Worm (Caenorhabditis elegans) whole organism, L2 larva: ENCODE data around the gene F55C10.4.
A peak's percentile ranks its signal among the peaks of the same experiment; 100 is the strongest.

Experiments
- C34F6.9 ChIP-seq: fragments of 150-350 bp; optimal IDR thresholded peaks from 2 replicates; lab custom pipeline; 2014; ENCODE audit warnings: missing biosample characterization, missing genetic modification characterization
- F13H6.1 ChIP-seq: sonication (generic microtip); optimal IDR thresholded peaks from 2 replicates; lab custom pipeline; 2016; ENCODE audit warnings: missing genetic modification characterization, missing compliant biosample characterization
- R02D3.7 ChIP-seq: fragments of 150-350 bp; optimal IDR thresholded peaks from 2 replicates; lab custom pipeline; 2014; ENCODE audit warnings: missing biosample characterization, missing genetic modification characterization
- ZK546.5 ChIP-seq: sonication (generic microtip); optimal IDR thresholded peaks from 2 replicates; lab custom pipeline; 2017; ENCODE audit warnings: missing biosample characterization, missing genetic modification characterization
- alr-1 ChIP-seq: fragments of 150-350 bp; optimal IDR thresholded peaks from 2 replicates; lab custom pipeline; 2014; ENCODE audit warnings: missing biosample characterization, missing genetic modification characterization
- aly-2 ChIP-seq: fragments of 150-350 bp; optimal IDR thresholded peaks from 2 replicates; lab custom pipeline; 2014; ENCODE audit warnings: missing biosample characterization, missing genetic modification characterization
- ama-1 ChIP-seq: fragments of 150-350 bp; optimal IDR thresholded peaks from 2 replicates; lab custom pipeline; 2018; ENCODE audit warnings: inconsistent platforms
- ceh-16 ChIP-seq: fragments of 150-350 bp; optimal IDR thresholded peaks from 2 replicates; lab custom pipeline; 2014; ENCODE audit warnings: missing biosample characterization, missing genetic modification characterization
- ceh-82 ChIP-seq: fragments of 150-350 bp; optimal IDR thresholded peaks from 2 replicates; lab custom pipeline; 2014; ENCODE audit warnings: missing biosample characterization, missing genetic modification characterization
- crh-2 ChIP-seq: sonication (generic microtip); optimal IDR thresholded peaks from 2 replicates; lab custom pipeline; 2017; ENCODE audit warnings: missing biosample characterization, missing genetic modification characterization
- egl-27 ChIP-seq: sonication (generic microtip); optimal IDR thresholded peaks from 3 replicates; lab custom pipeline; 2017; ENCODE audit warnings: missing biosample characterization, missing genetic modification reagents, missing genetic modification characterization
- elt-1 ChIP-seq: fragments of 150-350 bp; optimal IDR thresholded peaks from 2 replicates; lab custom pipeline; 2014; ENCODE audit warnings: missing biosample characterization, missing genetic modification characterization
- elt-3 ChIP-seq: sonication (generic microtip); optimal IDR thresholded peaks from 2 replicates; lab custom pipeline; 2017; ENCODE audit warnings: missing biosample characterization, missing genetic modification characterization
- fos-1 ChIP-seq: fragments of 150-350 bp; optimal IDR thresholded peaks from 2 replicates; lab custom pipeline; 2014; ENCODE audit warnings: missing biosample characterization, missing genetic modification characterization
- lin-13 ChIP-seq: fragments of 150-350 bp; optimal IDR thresholded peaks from 2 replicates; lab custom pipeline; 2014; ENCODE audit warnings: missing biosample characterization, missing genetic modification reagents, missing genetic modification characterization
- lsy-2 ChIP-seq, 2 experiments: fragments of 150-350 bp in 1 of 2; sonication (generic microtip) in 1 of 2; optimal IDR thresholded peaks; 2 replicates each; lab custom pipeline; 2014 to 2017; ENCODE audit warnings: missing biosample characterization in 2 of 2, missing genetic modification characterization in 2 of 2
- mab-5 ChIP-seq: fragments of 150-350 bp; optimal IDR thresholded peaks from 2 replicates; lab custom pipeline; 2014; ENCODE audit warnings: missing biosample characterization, missing genetic modification characterization
- mdl-1 ChIP-seq, 2 experiments: fragments of 150-350 bp in 1 of 2; sonication (generic microtip) in 1 of 2; optimal IDR thresholded peaks; 2 replicates each; lab custom pipeline; 2017; ENCODE audit warnings: missing biosample characterization in 2 of 2, missing genetic modification characterization in 2 of 2
- nhr-10 ChIP-seq: sonication (generic microtip); optimal IDR thresholded peaks from 2 replicates; lab custom pipeline; 2017; ENCODE audit warnings: missing biosample characterization, missing genetic modification characterization
- nhr-12 ChIP-seq: fragments of 150-350 bp; optimal IDR thresholded peaks from 2 replicates; lab custom pipeline; 2014; ENCODE audit warnings: missing biosample characterization, missing genetic modification characterization
- nhr-129 ChIP-seq: fragments of 150-350 bp; optimal IDR thresholded peaks from 2 replicates; lab custom pipeline; 2014; ENCODE audit warnings: missing biosample characterization, missing genetic modification characterization
- nhr-21 ChIP-seq: fragments of 150-350 bp; optimal IDR thresholded peaks from 2 replicates; lab custom pipeline; 2014; ENCODE audit warnings: missing biosample characterization, missing genetic modification characterization
- nhr-23 ChIP-seq: fragments of 150-350 bp; optimal IDR thresholded peaks from 2 replicates; lab custom pipeline; 2014; ENCODE audit warnings: missing biosample characterization, missing genetic modification reagents, missing genetic modification characterization
- nhr-237 ChIP-seq: fragments of 150-350 bp; optimal IDR thresholded peaks from 2 replicates; lab custom pipeline; 2014; ENCODE audit warnings: missing biosample characterization, missing genetic modification characterization
- nhr-25 ChIP-seq: fragments of 150-350 bp; sonication (generic microtip); optimal IDR thresholded peaks from 3 replicates; lab custom pipeline; 2014; ENCODE audit warnings: missing biosample characterization, missing genetic modification characterization
- nhr-6 ChIP-seq: fragments of 150-350 bp; optimal IDR thresholded peaks from 2 replicates; lab custom pipeline; 2014; ENCODE audit warnings: missing biosample characterization, missing genetic modification characterization
- nhr-77 ChIP-seq: fragments of 150-350 bp; optimal IDR thresholded peaks from 2 replicates; lab custom pipeline; 2014; ENCODE audit warnings: missing biosample characterization, missing genetic modification characterization
- sem-4 ChIP-seq: fragments of 150-350 bp; optimal IDR thresholded peaks from 2 replicates; lab custom pipeline; 2014; ENCODE audit warnings: missing biosample characterization, missing genetic modification reagents, missing genetic modification characterization
- sma-9 ChIP-seq, 2 experiments: fragments of 150-350 bp in 1 of 2; sonication (generic microtip) in 1 of 2; optimal IDR thresholded peaks; 2 replicates each; lab custom pipeline; 2014 to 2016; ENCODE audit warnings: missing genetic modification characterization in 2 of 2, mild to moderate bottlenecking in 1 of 2, missing biosample characterization in 1 of 2, missing compliant biosample characterization in 1 of 2, missing genetic modification reagents in 1 of 2, moderate library complexity in 1 of 2
- snpc-4 ChIP-seq: fragments of 150-350 bp; optimal IDR thresholded peaks from 2 replicates; lab custom pipeline; 2014; ENCODE audit warnings: missing biosample characterization, missing genetic modification characterization
- unc-39 ChIP-seq: fragments of 150-350 bp; optimal IDR thresholded peaks from 2 replicates; lab custom pipeline; 2014; ENCODE audit warnings: missing biosample characterization, missing genetic modification characterization
- unc-62 ChIP-seq: fragments of 150-350 bp; optimal IDR thresholded peaks from 2 replicates; lab custom pipeline; 2014; ENCODE audit warnings: missing biosample characterization, missing genetic modification reagents, missing genetic modification characterization
- zag-1 ChIP-seq: fragments of 150-350 bp; optimal IDR thresholded peaks from 2 replicates; lab custom pipeline; 2014; ENCODE audit warnings: missing biosample characterization, missing genetic modification characterization
- ztf-1 ChIP-seq: fragments of 200-800 bp; sonication (Bioruptor generic); conservative IDR thresholded peaks from 2 replicates; pipeline ENCODE4 v1.3.6; 2022; ENCODE audit warnings: missing genetic modification characterization, missing compliant biosample characterization

F55C10.4 gene

DNA sequence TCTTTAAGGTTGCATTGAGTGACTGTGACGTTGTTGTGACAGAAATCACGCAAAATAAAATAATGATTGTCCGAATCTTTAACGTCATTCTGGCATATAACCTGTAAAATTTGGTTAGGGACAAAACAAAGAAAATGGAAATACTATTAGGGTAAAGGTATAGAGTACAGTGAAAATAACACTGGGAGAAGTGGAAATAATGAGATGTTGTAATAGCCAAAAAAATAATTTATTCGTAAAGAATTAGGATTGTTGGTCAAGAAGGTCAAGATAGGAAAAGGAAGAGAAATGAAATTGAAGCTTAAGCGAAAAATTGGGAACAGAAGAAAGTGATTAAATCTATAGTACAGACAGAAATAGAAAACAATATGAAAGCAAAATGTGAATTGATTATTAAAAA, 28.5 kb downstream of the F55C10.4 start, which contains the start of gene deg-3:
Gene deg-3, minus strand, starts transcription at position 101 of the 400 bp plus-strand sequence.
- TF ChIP-seq elt-1 (tag; lab: Kevin White, UChicago) (no peak), unc-62 (GFP tag; lab: Kevin White, UChicago) (no peak), R02D3.7 (tag; lab: Kevin White, UChicago) (no peak), nhr-6 (tag; lab: Kevin White, UChicago) (no peak), nhr-77 (no peak), ama-1 (lab: Kevin White, UChicago) (no peak), mab-5 (tag; lab: Kevin White, UChicago) (no peak)

DNA sequence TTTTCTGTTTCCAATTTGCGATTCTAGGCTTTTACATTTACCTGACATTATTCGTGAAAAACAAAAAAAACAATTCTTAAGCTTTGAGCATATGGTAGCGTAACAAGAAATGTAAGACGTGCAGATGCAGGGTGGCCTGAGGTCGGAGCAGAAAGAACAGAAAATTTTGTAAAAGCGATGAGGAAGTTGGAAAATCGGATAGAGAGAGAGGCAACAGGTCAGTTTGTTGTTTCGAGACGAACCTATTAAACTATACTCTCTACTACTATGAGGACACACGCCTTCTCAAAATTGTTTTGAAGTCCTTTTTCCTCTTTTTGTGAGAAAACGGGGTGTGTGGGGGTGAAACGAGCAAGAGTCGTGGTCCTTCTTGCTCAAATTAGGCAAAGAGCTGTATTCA, 35.1 kb downstream of the F55C10.4 start, which contains the start of gene des-2:
Gene des-2, minus strand, starts transcription at position 101 of the 400 bp plus-strand sequence.
- no peak for TF ChIP-seq F13H6.1 (tag; lab: Kevin White, UChicago)
- no peak for TF ChIP-seq crh-2 (tag; lab: Kevin White, UChicago)
- no peak for TF ChIP-seq ceh-16 (tag; lab: Kevin White, UChicago)
- TF ChIP-seq aly-2: no peak
- TF ChIP-seq mab-5 (tag; lab: Kevin White, UChicago): no peak
- TF ChIP-seq sma-9 (GFP tag; optimal IDR thresholded peaks at IDR 0.05; lab: Kevin White, UChicago): no peak
- no peak for TF ChIP-seq sma-9 (tag; optimal IDR thresholded peaks at IDR 0.05; lab: Kevin White, UChicago)

DNA sequence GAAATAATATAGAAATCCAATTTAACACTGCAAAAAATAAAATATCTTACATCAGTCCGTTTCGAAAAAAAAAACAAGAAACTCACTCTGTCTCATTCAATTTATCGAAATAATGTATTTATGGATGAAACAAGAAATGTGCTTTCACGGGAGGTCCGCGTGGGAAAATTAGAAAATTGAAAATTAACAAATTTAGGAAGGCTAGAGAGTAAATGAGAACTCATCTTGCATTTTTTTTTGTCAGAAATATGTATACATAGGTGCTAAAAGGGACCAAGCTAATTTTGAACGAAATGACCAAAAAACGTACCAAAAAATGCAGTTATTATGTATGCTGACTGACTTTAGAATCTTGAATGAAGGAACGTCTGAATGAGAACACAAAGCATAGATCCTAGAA, 38.0 kb downstream of the F55C10.4 start, which contains the start of gene T26H10.2:
Gene T26H10.2, minus strand, starts transcription at position 101 of the 400 bp plus-strand sequence.
- no peak for TF ChIP-seq nhr-25 (tag; lab: Kevin White, UChicago)

DNA sequence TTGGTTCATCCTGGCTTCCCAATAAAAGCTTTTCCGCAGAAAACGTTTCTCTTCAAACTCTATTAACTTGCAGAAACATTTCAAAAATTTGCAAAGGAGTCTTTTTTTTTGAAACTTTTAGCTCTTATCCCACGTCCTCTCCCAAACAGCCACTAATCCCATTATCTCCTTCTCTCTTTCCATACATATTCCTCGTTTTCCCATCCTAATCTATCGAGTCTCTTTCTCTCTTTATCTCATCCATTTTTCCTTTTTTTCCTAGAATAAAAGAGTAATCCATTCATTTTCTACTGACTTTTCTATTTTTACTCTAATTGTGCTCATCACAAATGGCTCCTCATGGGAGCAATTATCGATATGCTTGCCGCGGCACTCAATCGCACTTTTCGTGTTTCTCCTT, 42.2 kb downstream of the F55C10.4 start:
- TF ChIP-seq egl-27 (no peak), C34F6.9 (tag; lab: Kevin White, UChicago) (peak; percentile 36), zag-1 (peak; percentile 43)

DNA sequence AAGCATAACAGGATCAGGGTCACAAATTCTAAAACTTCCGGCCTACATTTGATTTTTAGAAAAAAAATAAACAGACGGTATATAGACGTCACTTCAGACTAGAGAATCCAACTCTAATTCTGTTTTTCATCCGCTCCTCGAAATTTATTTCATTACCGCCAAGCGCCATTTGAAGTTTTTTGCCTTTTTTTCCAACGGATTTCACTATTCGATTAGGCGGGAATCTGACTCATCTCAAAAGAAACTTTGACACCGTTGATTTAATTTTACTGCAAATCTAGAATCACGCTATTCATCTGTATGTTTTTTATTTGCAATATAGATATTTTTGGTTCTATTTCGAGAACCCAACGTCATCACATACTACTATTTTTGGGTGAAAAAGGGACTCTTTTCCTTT, 44.3 kb downstream of the F55C10.4 start:
- TF ChIP-seq lsy-2 (tag; optimal IDR thresholded peaks at IDR 0.05; lab: Kevin White, UChicago): no peak
- TF ChIP-seq snpc-4: no peak
- no peak for TF ChIP-seq nhr-237 (tag; lab: Kevin White, UChicago)
- no peak for TF ChIP-seq lin-13 (GFP tag; lab: Kevin White, UChicago)
- TF ChIP-seq nhr-129 (tag; lab: Kevin White, UChicago): no peak
- no peak for TF ChIP-seq fos-1
- TF ChIP-seq mdl-1 (tag; optimal IDR thresholded peaks at IDR 0.05; lab: Kevin White, UChicago): no peak
- TF ChIP-seq elt-3 (tag; lab: Kevin White, UChicago): no peak
- no peak for TF ChIP-seq elt-1 (tag; lab: Kevin White, UChicago)
- TF ChIP-seq nhr-10 (tag; lab: Kevin White, UChicago): no peak
- TF ChIP-seq nhr-23: no peak
- no peak for TF ChIP-seq alr-1 (tag; lab: Kevin White, UChicago)
- TF ChIP-seq nhr-21: no peak
- TF ChIP-seq ceh-16 (tag; lab: Kevin White, UChicago): no peak
- no peak for TF ChIP-seq ztf-1 (GFP tag; lab: Robert Waterston, UW)
- TF ChIP-seq unc-39 (tag; lab: Kevin White, UChicago): no peak
- no peak for TF ChIP-seq sem-4 (tag; lab: Kevin White, UChicago)

DNA sequence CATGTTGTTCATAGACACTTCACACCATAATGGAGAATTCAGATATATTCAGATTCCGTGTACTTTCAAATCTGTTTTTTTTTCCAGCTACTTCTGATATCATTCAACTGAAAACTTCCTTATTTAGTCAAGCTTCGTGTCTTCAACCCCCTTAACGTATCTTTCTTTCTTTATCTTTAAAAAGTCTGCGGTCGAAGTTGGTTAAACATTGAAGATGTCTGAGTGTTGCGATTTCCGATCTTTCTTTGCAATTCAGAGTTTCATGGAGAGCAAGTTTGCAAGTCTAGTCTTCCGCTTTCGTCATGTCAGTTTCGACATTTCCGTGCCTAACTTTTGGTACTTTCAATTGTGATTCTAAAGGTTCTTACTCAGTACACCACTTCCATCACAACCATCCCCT, 48.7 kb downstream of the F55C10.4 start:
- TF ChIP-seq ceh-82 (tag; lab: Kevin White, UChicago) (no peak), mab-5 (tag; lab: Kevin White, UChicago) (no peak), unc-62 (GFP tag; lab: Kevin White, UChicago) (no peak), nhr-12 (no peak), lin-13 (GFP tag; lab: Kevin White, UChicago) (no peak), mdl-1 (tag; optimal IDR thresholded peaks at IDR 0.05; lab: Kevin White, UChicago) (no peak), F13H6.1 (tag; lab: Kevin White, UChicago) (no peak), alr-1 (tag; lab: Kevin White, UChicago) (no peak), sma-9 (GFP tag; optimal IDR thresholded peaks at IDR 0.05; lab: Kevin White, UChicago) (no peak), sma-9 (tag; optimal IDR thresholded peaks at IDR 0.05; lab: Kevin White, UChicago) (no peak), sem-4 (tag; lab: Kevin White, UChicago) (no peak), ZK546.5 (tag; lab: Kevin White, UChicago) (no peak)
- TF ChIP-seq, all 48 proteins: peak for 0
